Fruit fly (Drosophila melanogaster) whole organism, adult: ENCODE measurements around the gene bigmax.
A peak's percentile ranks its signal among the peaks of the same experiment; 100 is the strongest.

Experiments used
- Mnt ChIP-seq: fragments of 200-800 bp; sonication (Bioruptor generic); optimal IDR thresholded peaks from 2 replicates; lab custom pipeline; 2016; ENCODE audit warnings: missing biosample characterization, mild to moderate bottlenecking, missing genetic modification characterization
- bab1 ChIP-seq: fragments of 200-800 bp; sonication (Bioruptor generic); optimal IDR thresholded peaks from 3 replicates; lab custom pipeline; 2019; ENCODE audit warnings: missing biosample characterization, mild to moderate bottlenecking, missing genetic modification characterization, moderate library complexity
- cic ChIP-seq: fragments of 200-800 bp; sonication (Bioruptor generic); optimal IDR thresholded peaks from 2 replicates; lab custom pipeline; 2017; ENCODE audit warnings: missing biosample characterization, mild to moderate bottlenecking, missing genetic modification characterization, moderate library complexity
- pad ChIP-seq: fragments of 200-800 bp; sonication (Bioruptor generic); optimal IDR thresholded peaks from 3 replicates; lab custom pipeline; 2017; ENCODE audit warnings: missing biosample characterization, missing genetic modification characterization, mild to moderate bottlenecking, moderate library complexity, missing genetic modification reagents
- toe ChIP-seq: fragments of 200-800 bp; sonication (Bioruptor generic); optimal IDR thresholded peaks from 2 replicates; lab custom pipeline; 2016; ENCODE audit warnings: missing biosample characterization, missing genetic modification characterization

DNA sequence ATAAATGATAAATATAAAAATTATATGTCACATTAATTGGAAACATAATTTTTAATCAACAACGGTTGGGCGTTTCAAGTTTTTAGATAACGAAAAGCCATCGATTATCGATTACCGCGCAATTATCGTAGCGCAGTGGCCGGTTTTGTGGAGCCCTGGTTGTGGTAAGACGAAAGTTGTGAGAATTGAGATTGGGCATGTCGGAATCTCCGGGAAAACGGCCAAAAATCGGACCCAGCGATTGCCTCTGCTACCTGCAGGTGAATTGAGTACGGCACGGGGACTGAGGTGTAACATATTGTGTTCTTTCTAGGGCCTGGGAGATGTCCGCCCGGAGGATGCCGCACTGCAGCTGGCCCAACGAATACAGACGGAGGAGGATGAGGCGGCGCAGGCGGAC lies 4.7 kb downstream of the bigmax start, which contains the start of gene CG3368:
- TF ChIP-seq toe (GFP tag; lab: Kevin White, UChicago) (no peak), Mnt (GFP tag; lab: Kevin White, UChicago) (peak; percentile 54), bab1 (GFP tag; lab: Kevin White, UChicago) (no peak), cic (GFP tag; lab: Kevin White, UChicago) (no peak), pad (GFP tag; lab: Kevin White, UChicago) (no peak)
